Worm (Caenorhabditis elegans) whole organism, young adult: ENCODE results near the gene fbxa-111.

Experiments used
- B0035.1 ChIP-seq: sonication (generic microtip); optimal IDR thresholded peaks from 2 replicates; lab custom pipeline; 2016; ENCODE audit warnings: missing genetic modification characterization, mild to moderate bottlenecking, missing compliant biosample characterization, missing genotype, missing genetic modification reagents
- B0261.1 ChIP-seq: sonication (generic microtip); optimal IDR thresholded peaks from 2 replicates; lab custom pipeline; 2016; ENCODE audit warnings: mild to moderate bottlenecking, missing genetic modification characterization, moderate library complexity, missing compliant biosample characterization
- C17E4.6 ChIP-seq: fragments of 200-800 bp; sonication (Bioruptor generic); IDR thresholded peaks from 2 replicates; pipeline ENCODE4 v1.3.6; 2022; ENCODE audit warnings: missing genetic modification reagents, missing genetic modification characterization, missing compliant biosample characterization
- D2030.7 ChIP-seq: fragments of 200-800 bp; sonication (Bioruptor generic); IDR thresholded peaks from 2 replicates; pipeline ENCODE4 v1.3.6; 2022; ENCODE audit warnings: missing genetic modification reagents, missing genetic modification characterization, missing compliant biosample characterization
- F10E7.11 ChIP-seq: sonication (generic microtip); optimal IDR thresholded peaks from 2 replicates; lab custom pipeline; 2017; ENCODE audit warnings: mild to moderate bottlenecking, missing genetic modification characterization, moderate library complexity, missing compliant biosample characterization
- F22D6.2 ChIP-seq: sonication (generic microtip); optimal IDR thresholded peaks from 2 replicates; lab custom pipeline; 2016; ENCODE audit warnings: mild to moderate bottlenecking, missing genetic modification characterization, missing compliant biosample characterization
- F52B5.7 ChIP-seq: sonication (generic microtip); optimal IDR thresholded peaks from 2 replicates; lab custom pipeline; 2016; ENCODE audit warnings: mild to moderate bottlenecking, missing genetic modification characterization, missing compliant biosample characterization
- F57A8.1 ChIP-seq: fragments of 200-800 bp; sonication (Bioruptor generic); optimal IDR thresholded peaks from 2 replicates; lab custom pipeline; 2018; ENCODE audit warnings: mild to moderate bottlenecking, missing genetic modification characterization, moderate library complexity, missing compliant biosample characterization
- K11D2.4 ChIP-seq: fragments of 200-800 bp; sonication (Bioruptor generic); IDR thresholded peaks from 2 replicates; pipeline ENCODE4 v1.3.6; 2022; ENCODE audit warnings: missing genetic modification reagents, missing genetic modification characterization, missing compliant biosample characterization
- T26A5.8 ChIP-seq: sonication (generic microtip); optimal IDR thresholded peaks from 2 replicates; lab custom pipeline; 2016; ENCODE audit warnings: missing genetic modification characterization, missing compliant biosample characterization
- akir-1 ChIP-seq: fragments of 200-800 bp; sonication (Bioruptor generic); optimal IDR thresholded peaks from 2 replicates; lab custom pipeline; 2018; ENCODE audit warnings: mild to moderate bottlenecking, missing genetic modification characterization, moderate library complexity, missing compliant biosample characterization
- atf-7 ChIP-seq: sonication (generic microtip); optimal IDR thresholded peaks from 2 replicates; lab custom pipeline; 2017; ENCODE audit warnings: mild to moderate bottlenecking, missing genetic modification characterization, missing compliant biosample characterization
- bed-2 ChIP-seq: fragments of 200-800 bp; sonication (Bioruptor generic); IDR thresholded peaks from 2 replicates; pipeline ENCODE4 v1.3.6; 2022; ENCODE audit warnings: missing genetic modification reagents, missing genetic modification characterization, missing compliant biosample characterization
- ccch-3 ChIP-seq: fragments of 200-800 bp; sonication (Bioruptor generic); optimal IDR thresholded peaks from 2 replicates; lab custom pipeline; 2018; ENCODE audit warnings: mild to moderate bottlenecking, missing genetic modification characterization, missing compliant biosample characterization
- cebp-1 ChIP-seq, 2 experiments: fragments of 200-800 bp in 1 of 2; sonication (Bioruptor generic) in 1 of 2; sonication (generic microtip) in 1 of 2; IDR thresholded peaks in 1 of 2; optimal IDR thresholded peaks in 1 of 2; 2 replicates each; pipeline versions ENCODE4 v1.3.6 to Lab custom; 2017 to 2022; ENCODE audit warnings: missing compliant biosample characterization in 2 of 2, missing genetic modification characterization in 2 of 2, mild to moderate bottlenecking in 1 of 2, missing genetic modification reagents in 1 of 2, moderate library complexity in 1 of 2
- cebp-2 ChIP-seq: fragments of 200-800 bp; sonication (Bioruptor generic); IDR thresholded peaks from 2 replicates; pipeline ENCODE4 v1.3.6; 2022; ENCODE audit warnings: missing genetic modification characterization, missing compliant biosample characterization
- ceh-58 ChIP-seq: fragments of 200-800 bp; sonication (Bioruptor generic); IDR thresholded peaks from 2 replicates; pipeline ENCODE4 v1.3.6; 2022; ENCODE audit warnings: missing genetic modification characterization, missing compliant biosample characterization
- dpff-1 ChIP-seq: sonication (generic microtip); optimal IDR thresholded peaks from 2 replicates; lab custom pipeline; 2017; ENCODE audit warnings: mild to moderate bottlenecking, missing genetic modification characterization, missing compliant biosample characterization
- efl-1 ChIP-seq: fragments of 150-350 bp; optimal IDR thresholded peaks from 2 replicates; lab custom pipeline; 2014; ENCODE audit warnings: missing biosample characterization, missing genetic modification reagents, missing genetic modification characterization
- egl-44 ChIP-seq: fragments of 200-800 bp; sonication (Bioruptor generic); IDR thresholded peaks from 2 replicates; pipeline ENCODE4 v1.3.6; 2022; ENCODE audit warnings: missing genetic modification reagents, missing genetic modification characterization, missing compliant biosample characterization
- him-1 ChIP-seq: sonication (generic microtip); optimal IDR thresholded peaks from 2 replicates; lab custom pipeline; 2016; ENCODE audit warnings: missing genotype, missing genetic modification reagents, missing genetic modification characterization, missing compliant biosample characterization
- hsf-1 ChIP-seq: fragments of 200-800 bp; sonication (Bioruptor generic); IDR thresholded peaks from 2 replicates; pipeline ENCODE4 v1.3.6; 2022; ENCODE audit warnings: missing genetic modification reagents, missing genetic modification characterization, missing compliant biosample characterization
- lag-1 ChIP-seq: fragments of 200-800 bp; sonication (Bioruptor generic); IDR thresholded peaks from 2 replicates; pipeline ENCODE4 v1.3.6; 2022; ENCODE audit warnings: missing genetic modification reagents, missing genetic modification characterization, missing compliant biosample characterization
- let-526 ChIP-seq: fragments of 200-800 bp; sonication (Bioruptor generic); IDR thresholded peaks from 2 replicates; pipeline ENCODE4 v1.3.6; 2022; ENCODE audit warnings: missing genetic modification reagents, missing genetic modification characterization, missing compliant biosample characterization
- lin-35 ChIP-seq, 3 experiments: fragments of 150-350 bp in 2 of 3; sonication (generic microtip) in 1 of 3; optimal IDR thresholded peaks; 2 replicates each; lab custom pipeline; 2014 to 2018; ENCODE audit warnings: missing biosample characterization in 3 of 3, missing genetic modification characterization in 3 of 3, missing genetic modification reagents in 3 of 3
- lsl-1 ChIP-seq: fragments of 200-800 bp; sonication (Bioruptor generic); optimal IDR thresholded peaks from 2 replicates; lab custom pipeline; 2018; ENCODE audit warnings: mild to moderate bottlenecking, missing genetic modification characterization, moderate library complexity, missing compliant biosample characterization
- madf-10 ChIP-seq: sonication (generic microtip); optimal IDR thresholded peaks from 2 replicates; lab custom pipeline; 2016; ENCODE audit warnings: mild to moderate bottlenecking, missing genetic modification characterization, missing compliant biosample characterization
- mel-28 ChIP-seq: sonication (generic microtip); optimal IDR thresholded peaks from 2 replicates; lab custom pipeline; 2016; ENCODE audit warnings: borderline replicate concordance, mild to moderate bottlenecking, missing genetic modification characterization, missing compliant biosample characterization
- mes-4 ChIP-seq: sonication (generic microtip); optimal IDR thresholded peaks from 2 replicates; lab custom pipeline; 2016; ENCODE audit warnings: missing genotype, missing genetic modification characterization, missing compliant biosample characterization
- nhr-27 ChIP-seq: fragments of 200-800 bp; sonication (Bioruptor generic); optimal IDR thresholded peaks from 2 replicates; lab custom pipeline; 2018; ENCODE audit warnings: mild to moderate bottlenecking, missing genetic modification characterization, moderate library complexity, missing compliant biosample characterization
- nhr-80 ChIP-seq: sonication (generic microtip); optimal IDR thresholded peaks from 2 replicates; lab custom pipeline; 2016; ENCODE audit warnings: missing genetic modification characterization, missing compliant biosample characterization
- nhr-90 ChIP-seq: sonication (generic microtip); optimal IDR thresholded peaks from 2 replicates; lab custom pipeline; 2016; ENCODE audit warnings: missing genotype, mild to moderate bottlenecking, missing genetic modification characterization, missing compliant biosample characterization
- pha-4 ChIP-seq: fragments of 150-350 bp; sonication (generic microtip); optimal IDR thresholded peaks from 2 replicates; lab custom pipeline; 2014; ENCODE audit warnings: missing biosample characterization, missing genetic modification reagents, missing genetic modification characterization
- rec-8 ChIP-seq, 2 experiments: sonication (generic microtip); optimal IDR thresholded peaks; 2 replicates each; lab custom pipeline; 2016; ENCODE audit warnings: mild to moderate bottlenecking in 2 of 2, missing genetic modification characterization in 2 of 2, missing genetic modification reagents in 2 of 2, missing genotype in 2 of 2, missing biosample characterization in 1 of 2, missing compliant biosample characterization in 1 of 2, moderate library complexity in 1 of 2
- sdz-38 ChIP-seq: sonication (generic microtip); optimal IDR thresholded peaks from 2 replicates; lab custom pipeline; 2016; ENCODE audit warnings: missing genotype, missing genetic modification characterization, missing compliant biosample characterization
- snpc-1.3 ChIP-seq: sonication (generic microtip); optimal IDR thresholded peaks from 2 replicates; lab custom pipeline; 2017; ENCODE audit warnings: missing genetic modification characterization, mild to moderate bottlenecking, missing compliant biosample characterization, antibody characterized with exemption, moderate library complexity, missing genotype, missing genetic modification reagents; ENCODE audit not compliant: insufficient read depth
- zim-3 ChIP-seq: sonication (generic microtip); optimal IDR thresholded peaks from 2 replicates; lab custom pipeline; 2017; ENCODE audit warnings: mild to moderate bottlenecking, missing genetic modification characterization, moderate library complexity, missing compliant biosample characterization
- ztf-18 ChIP-seq: sonication (generic microtip); optimal IDR thresholded peaks from 2 replicates; lab custom pipeline; 2016; ENCODE audit warnings: missing genotype, mild to moderate bottlenecking, missing genetic modification characterization, missing compliant biosample characterization

The fbxa-111 gene

DNA sequence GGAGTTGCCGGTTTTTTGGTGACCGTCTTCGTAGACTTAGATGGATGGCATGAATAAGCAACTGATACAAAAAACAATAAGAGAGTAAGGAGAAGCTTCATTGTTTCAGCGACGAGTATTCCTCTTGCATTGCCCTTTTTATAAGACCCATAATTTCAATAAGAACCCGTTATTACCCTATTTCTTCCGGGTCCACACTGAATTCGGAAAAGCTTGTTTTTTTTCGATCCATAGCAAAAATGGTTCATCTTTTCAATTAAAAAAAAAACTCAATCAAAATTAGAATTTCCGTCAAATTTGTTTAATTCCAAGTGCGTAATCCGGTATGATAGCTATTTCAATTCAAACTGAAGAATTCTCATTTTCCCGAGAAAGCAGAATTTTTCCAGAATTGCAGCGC, 37.5 kb upstream of the fbxa-111 start, which contains the start of gene Y102A5C.40:
Gene Y102A5C.40, minus strand, starts transcription at position 101 of the 400 bp plus-strand sequence.
- TF ChIP-seq nhr-27 (tag; lab: Kevin White, UChicago) (no peak), dpff-1 (no peak), zim-3 (tag; lab: Kevin White, UChicago) (no peak)

DNA sequence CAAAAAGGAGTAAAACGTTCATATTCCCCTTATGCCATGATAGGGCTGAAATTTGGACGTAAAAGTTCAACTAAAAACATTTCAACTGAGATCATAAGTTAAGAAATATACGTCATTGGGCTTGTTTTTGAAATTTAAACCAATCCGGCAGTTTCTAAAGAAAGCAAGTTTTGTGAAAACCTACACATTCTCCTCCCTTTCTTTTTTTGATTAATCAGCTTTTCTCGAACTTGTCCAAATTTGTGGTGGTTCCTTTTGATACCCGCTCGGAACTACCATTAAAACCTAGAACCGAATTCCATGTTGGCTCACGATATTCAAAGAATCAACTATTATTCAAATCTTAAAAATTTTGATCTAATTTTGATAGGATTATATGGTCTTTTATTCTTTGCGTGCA, 30.9 kb upstream of the fbxa-111 start, which contains the start of gene srz-54:
Gene srz-54, plus strand, starts transcription at position 301 of the 400 bp plus-strand sequence.
- TF ChIP-seq nhr-80 (tag; lab: Kevin White, UChicago) (no peak), madf-10 (no peak), B0035.1 (tag; lab: Kevin White, UChicago) (no peak), F57A8.1 (GFP tag; lab: Kevin White, UChicago) (no peak), pha-4 (tag; lab: Kevin White, UChicago) (no peak), mel-28 (no peak), efl-1 (GFP tag; lab: Kevin White, UChicago) (no peak), rec-8 (tag; optimal IDR thresholded peaks at IDR 0.05; lab: Kevin White, UChicago) (no peak), lsl-1 (GFP tag; lab: Kevin White, UChicago) (no peak), hsf-1 (GFP tag; lab: Robert Waterston, UW) (no peak), cebp-1 (GFP tag; IDR thresholded peaks at IDR 0.05; lab: Robert Waterston, UW) (no peak), cebp-1 (tag; optimal IDR thresholded peaks at IDR 0.05; lab: Kevin White, UChicago) (no peak), T26A5.8 (no peak), lag-1 (GFP tag; lab: Robert Waterston, UW) (no peak), egl-44 (no peak)

DNA sequence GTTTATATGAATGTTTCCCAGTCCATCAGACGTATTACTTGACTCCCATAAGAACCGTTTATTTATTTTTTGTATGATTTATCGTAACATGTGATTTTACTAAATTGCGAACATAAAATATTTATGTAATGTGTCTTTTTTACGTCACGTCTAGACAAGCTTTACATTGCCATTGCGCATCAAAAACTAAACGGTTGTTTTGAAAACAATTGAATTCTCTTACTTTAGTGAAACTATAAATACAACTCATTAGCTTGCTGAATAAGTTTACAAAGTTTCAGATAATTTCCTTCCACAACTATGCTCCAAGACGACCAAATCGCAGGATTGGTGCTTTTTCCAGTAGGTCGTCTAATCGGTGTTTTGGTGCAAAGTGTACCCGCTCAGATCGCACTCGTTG, 25.4 kb upstream of the fbxa-111 start, which contains the start of gene srx-54:
Gene srx-54, plus strand, starts transcription at position 301 of the 400 bp plus-strand sequence.
- TF ChIP-seq D2030.7 (GFP tag; lab: Robert Waterston, UW) (no peak), ztf-18 (tag; lab: Kevin White, UChicago) (no peak), efl-1 (GFP tag; lab: Kevin White, UChicago) (no peak), sdz-38 (tag; lab: Kevin White, UChicago) (no peak), F10E7.11 (no peak), mes-4 (tag; lab: Kevin White, UChicago) (no peak), nhr-90 (no peak), ccch-3 (no peak), K11D2.4 (GFP tag; lab: Robert Waterston, UW) (no peak), F22D6.2 (no peak), C17E4.6 (no peak), B0261.1 (tag; lab: Kevin White, UChicago) (no peak), atf-7 (tag; lab: Kevin White, UChicago) (no peak), ceh-58 (GFP tag; lab: Robert Waterston, UW) (no peak), snpc-1.3 (tag; lab: Kevin White, UChicago) (no peak), madf-10 (no peak), him-1 (tag; lab: Kevin White, UChicago) (no peak)

DNA sequence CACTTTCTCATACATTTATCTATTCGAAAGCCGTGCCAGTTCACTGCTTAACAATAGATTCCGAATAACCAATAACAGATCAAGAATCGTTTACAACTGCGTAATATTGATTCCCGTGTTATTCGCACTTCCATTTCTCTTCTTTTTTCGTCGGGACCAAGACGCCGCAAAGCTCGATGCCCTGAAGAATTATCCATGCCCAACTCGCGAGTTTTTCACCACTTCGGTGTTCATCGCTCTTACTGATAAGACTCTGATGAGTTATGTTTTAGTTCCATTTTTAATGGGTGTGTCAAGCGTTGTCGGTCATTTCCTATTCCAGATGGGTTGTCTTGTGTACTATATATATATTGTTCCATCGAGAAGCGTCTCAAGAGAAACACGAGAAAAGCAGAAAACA, 23.8 kb upstream of the fbxa-111 start:
- TF ChIP-seq bed-2 (GFP tag; lab: Robert Waterston, UW) (no peak), let-526 (GFP tag; lab: Robert Waterston, UW) (no peak), F52B5.7 (tag; lab: Kevin White, UChicago) (no peak), cebp-2 (no peak), akir-1 (GFP tag; lab: Kevin White, UChicago) (no peak), lin-35 (GFP tag; optimal IDR thresholded peaks at IDR 0.05; lab: Kevin White, UChicago) (no peak)
